Worm (Caenorhabditis elegans) whole organism, early embryonic: ENCODE data around the gene rnf-113.
A peak's percentile ranks its signal among the peaks of the same experiment; 100 is the strongest.

Experiments used
- B0310.2 ChIP-seq: sonication (generic microtip); optimal IDR thresholded peaks from 2 replicates; lab custom pipeline; 2016; ENCODE audit warnings: mild to moderate bottlenecking, missing genetic modification characterization, missing compliant biosample characterization
- F13C5.2 ChIP-seq: sonication (generic microtip); optimal IDR thresholded peaks from 2 replicates; lab custom pipeline; 2017; ENCODE audit warnings: mild to moderate bottlenecking, missing genetic modification characterization, inconsistent platforms, missing compliant biosample characterization
- aly-1 ChIP-seq: sonication (generic microtip); optimal IDR thresholded peaks from 2 replicates; lab custom pipeline; 2016; ENCODE audit warnings: missing genetic modification characterization, missing compliant biosample characterization
- ama-1 ChIP-seq: fragments of 150-350 bp; optimal IDR thresholded peaks from 2 replicates; lab custom pipeline; 2014
- ceh-13 ChIP-seq: fragments of 200-800 bp; sonication (Bioruptor generic); optimal IDR thresholded peaks from 2 replicates; lab custom pipeline; 2018; ENCODE audit warnings: mild to moderate bottlenecking, missing genetic modification characterization, missing compliant biosample characterization
- ceh-36 ChIP-seq: sonication (generic microtip); optimal IDR thresholded peaks from 2 replicates; lab custom pipeline; 2016; ENCODE audit warnings: missing genetic modification characterization, inconsistent platforms, missing compliant biosample characterization
- ets-7 ChIP-seq: sonication (generic microtip); optimal IDR thresholded peaks from 2 replicates; lab custom pipeline; 2016; ENCODE audit warnings: missing genotype, missing genetic modification characterization, missing compliant biosample characterization
- flt-1 ChIP-seq: fragments of 200-800 bp; sonication (Bioruptor generic); IDR thresholded peaks from 2 replicates; pipeline ENCODE4 v1.3.6; 2022; ENCODE audit warnings: missing genetic modification characterization, missing compliant biosample characterization
- hmbx-1 ChIP-seq: sonication (generic microtip); optimal IDR thresholded peaks from 2 replicates; lab custom pipeline; 2016; ENCODE audit warnings: mild to moderate bottlenecking, missing genetic modification characterization, missing compliant biosample characterization
- hmg-4 ChIP-seq: fragments of 200-800 bp; sonication (Bioruptor generic); optimal IDR thresholded peaks from 2 replicates; lab custom pipeline; 2018; ENCODE audit warnings: mild to moderate bottlenecking, missing genetic modification characterization, missing compliant biosample characterization
- hnd-1 ChIP-seq: sonication (generic microtip); optimal IDR thresholded peaks from 2 replicates; lab custom pipeline; 2016; ENCODE audit warnings: missing genetic modification characterization, missing compliant biosample characterization
- pes-1 ChIP-seq: fragments of 200-800 bp; sonication (Bioruptor generic); IDR thresholded peaks from 2 replicates; pipeline ENCODE4 v1.3.6; 2022; ENCODE audit warnings: missing genetic modification reagents, missing genetic modification characterization, missing compliant biosample characterization
- scrt-1 ChIP-seq: fragments of 200-800 bp; sonication (Bioruptor generic); IDR thresholded peaks from 2 replicates; pipeline ENCODE4 v1.3.6; 2022; ENCODE audit warnings: missing genetic modification characterization, missing compliant biosample characterization
- sea-1 ChIP-seq: fragments of 200-800 bp; sonication (Bioruptor generic); conservative IDR thresholded peaks from 2 replicates; pipeline ENCODE4 v1.3.6; 2022; ENCODE audit warnings: missing genetic modification characterization, missing compliant biosample characterization
- tbx-11 ChIP-seq: fragments of 200-800 bp; sonication (Bioruptor generic); IDR thresholded peaks from 2 replicates; pipeline ENCODE4 v1.3.6; 2022; ENCODE audit warnings: missing genetic modification characterization, missing compliant biosample characterization
- tbx-37 ChIP-seq: fragments of 200-800 bp; sonication (Bioruptor generic); conservative IDR thresholded peaks from 2 replicates; pipeline ENCODE4 v1.3.6; 2022; ENCODE audit warnings: missing genetic modification reagents, missing genetic modification characterization, missing compliant biosample characterization
- tra-4 ChIP-seq: sonication (generic microtip); optimal IDR thresholded peaks from 2 replicates; lab custom pipeline; 2017; ENCODE audit warnings: missing genetic modification characterization, missing compliant biosample characterization

The rnf-113 gene

ce11 chrIII:10719057-10719456 is 38.4 kb downstream of the rnf-113 start:
- TF ChIP-seq ceh-13 (GFP tag; lab: Kevin White, UChicago), result no peak
- TF ChIP-seq aly-1, result no peak

- no peak for TF ChIP-seq aly-1
These were observed 39.4 kb downstream of the rnf-113 start for ce11 chrIII:10718078-10718477.

ce11 chrIII:10717479-10717878 is 40.0 kb downstream of the rnf-113 start:
- TF ChIP-seq scrt-1 (GFP tag; lab: Robert Waterston, UW) (no peak), aly-1 (no peak), ama-1 (no peak), B0310.2 (tag; lab: Kevin White, UChicago) (no peak), tbx-37 (no peak), hnd-1 (no peak), flt-1 (GFP tag; lab: Robert Waterston, UW) (no peak), ceh-13 (GFP tag; lab: Kevin White, UChicago) (no peak), ets-7 (no peak), sea-1 (no peak)

- TF ChIP-seq hmg-4 (GFP tag; lab: Kevin White, UChicago), result no peak
- no peak for TF ChIP-seq F13C5.2 (tag; lab: Kevin White, UChicago)
- no peak for TF ChIP-seq ama-1
These were observed 41.3 kb downstream of the rnf-113 start, which contains the start of gene W09D10.4 for ce11 chrIII:10716091-10716490. W09D10.4 (minus strand) TSS chrIII:10716191.

- TF ChIP-seq B0310.2 (tag; lab: Kevin White, UChicago) (no peak), F13C5.2 (tag; lab: Kevin White, UChicago) (no peak), aly-1 (no peak), hmbx-1 (tag; lab: Kevin White, UChicago) (no peak), hmg-4 (GFP tag; lab: Kevin White, UChicago) (no peak), ets-7 (no peak), pes-1 (GFP tag; lab: Robert Waterston, UW) (no peak), sea-1 (no peak), tbx-37 (no peak), ama-1 (no peak), flt-1 (GFP tag; lab: Robert Waterston, UW) (no peak), ceh-13 (GFP tag; lab: Kevin White, UChicago) (no peak), scrt-1 (GFP tag; lab: Robert Waterston, UW) (no peak), tra-4 (tag; lab: Kevin White, UChicago) (no peak), ceh-36 (tag; lab: Kevin White, UChicago) (no peak), hnd-1 (no peak), tbx-11 (no peak)
These were observed 42.9 kb downstream of the rnf-113 start for ce11 chrIII:10714541-10714940.

ce11 chrIII:10711192-10711673 is 46.2 kb downstream of the rnf-113 start, which contains the start of gene W09D10.5:
W09D10.5 (minus strand) TSS chrIII:10711536.
- TF ChIP-seq pes-1 (GFP tag; lab: Robert Waterston, UW) (no peak), ama-1 (peak; percentile 85)

- TF ChIP-seq F13C5.2 (tag; lab: Kevin White, UChicago) (no peak), flt-1 (GFP tag; lab: Robert Waterston, UW) (no peak), ceh-36 (tag; lab: Kevin White, UChicago) (no peak), pes-1 (GFP tag; lab: Robert Waterston, UW) (no peak), hmbx-1 (tag; lab: Kevin White, UChicago) (no peak), hnd-1 (no peak), ets-7 (no peak), ama-1 (no peak), tbx-11 (no peak), sea-1 (no peak), hmg-4 (GFP tag; lab: Kevin White, UChicago) (no peak), tra-4 (tag; lab: Kevin White, UChicago) (no peak), ceh-13 (GFP tag; lab: Kevin White, UChicago) (no peak), scrt-1 (GFP tag; lab: Robert Waterston, UW) (no peak), aly-1 (no peak), B0310.2 (tag; lab: Kevin White, UChicago) (no peak), tbx-37 (no peak)
These were observed 47.8 kb downstream of the rnf-113 start for ce11 chrIII:10709676-10710075.

ce11 chrIII:10708484-10708883 is 49.0 kb downstream of the rnf-113 start:
- TF ChIP-seq tbx-37 (no peak), tbx-11 (no peak), ets-7 (no peak), F13C5.2 (tag; lab: Kevin White, UChicago) (no peak), hmbx-1 (tag; lab: Kevin White, UChicago) (no peak), hnd-1 (no peak), flt-1 (GFP tag; lab: Robert Waterston, UW) (no peak), ceh-36 (tag; lab: Kevin White, UChicago) (no peak)

ce11 chrIII:10707461-10707860 is 50.0 kb downstream of the rnf-113 start, which contains the start of gene mrpl-12:
mrpl-12 (plus strand) TSS chrIII:10707761.
- TF ChIP-seq pes-1 (GFP tag; lab: Robert Waterston, UW) (no peak), sea-1 (no peak)

ce11 chrIII:10706972-10707438 is 50.4 kb downstream of the rnf-113 start, which contains the start of the genes Y39A1A.21 and Y39A1A.22:
Y39A1A.21 (minus strand) TSS chrIII:10707022.
Y39A1A.22 (minus strand) TSS chrIII:10707028.
- TF ChIP-seq tbx-37, result 0 out of 2 replicates have a peak, but pooled peaks have one; percentile 23
- peak; percentile 79 for TF ChIP-seq F13C5.2 (tag; lab: Kevin White, UChicago)
- TF ChIP-seq ama-1, result no peak
- TF ChIP-seq ets-7, result peak; percentile 59
- 0 out of 2 replicates have a peak, but pooled peaks have one; percentile 69 for TF ChIP-seq scrt-1 (GFP tag; lab: Robert Waterston, UW)
- peak; percentile 58; the same call in 1 of the 2 replicates for TF ChIP-seq pes-1 (GFP tag; lab: Robert Waterston, UW)
- peak; percentile 50; the same call in 1 of the 2 replicates for TF ChIP-seq sea-1
- no peak for TF ChIP-seq hnd-1
- peak; percentile 53 for TF ChIP-seq ceh-36 (tag; lab: Kevin White, UChicago)
